Worm (Caenorhabditis elegans) whole organism, late embryonic: Measurements from ENCODE around the gene F01G10.5.

ENCODE experiments used
- K02D7.2 ChIP-seq: sonication (generic microtip); optimal IDR thresholded peaks from 2 replicates; lab custom pipeline; 2017; ENCODE audit warnings: mild to moderate bottlenecking, missing genetic modification characterization, missing compliant biosample characterization
- ahr-1 ChIP-seq: sonication (generic microtip); optimal IDR thresholded peaks from 2 replicates; lab custom pipeline; 2016; ENCODE audit warnings: missing genetic modification characterization, missing compliant biosample characterization
- ceh-18 ChIP-seq: sonication (generic microtip); optimal IDR thresholded peaks from 2 replicates; lab custom pipeline; 2016; ENCODE audit warnings: missing genetic modification characterization, missing compliant biosample characterization
- ceh-2 ChIP-seq: sonication (generic microtip); optimal IDR thresholded peaks from 2 replicates; lab custom pipeline; 2016; ENCODE audit warnings: missing genotype, missing genetic modification characterization, missing compliant biosample characterization
- ceh-31 ChIP-seq: sonication (generic microtip); optimal IDR thresholded peaks from 2 replicates; lab custom pipeline; 2016; ENCODE audit warnings: missing genetic modification characterization, missing compliant biosample characterization
- ceh-34 ChIP-seq: sonication (generic microtip); optimal IDR thresholded peaks from 2 replicates; lab custom pipeline; 2016; ENCODE audit warnings: mild to moderate bottlenecking, missing genetic modification characterization, missing compliant biosample characterization
- che-1 ChIP-seq: sonication (generic microtip); optimal IDR thresholded peaks from 2 replicates; lab custom pipeline; 2016; ENCODE audit warnings: mild to moderate bottlenecking, missing genetic modification characterization, missing compliant biosample characterization
- dmd-4 ChIP-seq: sonication (generic microtip); optimal IDR thresholded peaks from 2 replicates; lab custom pipeline; 2016; ENCODE audit warnings: borderline replicate concordance, missing genetic modification characterization, missing compliant biosample characterization
- fax-1 ChIP-seq: sonication (generic microtip); optimal IDR thresholded peaks from 2 replicates; lab custom pipeline; 2016; ENCODE audit warnings: missing genotype, missing genetic modification characterization, missing compliant biosample characterization
- fkh-6 ChIP-seq: sonication (generic microtip); optimal IDR thresholded peaks from 2 replicates; lab custom pipeline; 2016; ENCODE audit warnings: missing genetic modification characterization, missing compliant biosample characterization
- gmeb-2 ChIP-seq: sonication (generic microtip); optimal IDR thresholded peaks from 2 replicates; lab custom pipeline; 2016; ENCODE audit warnings: missing genetic modification characterization, inconsistent platforms, missing compliant biosample characterization
- hlh-30 ChIP-seq: sonication (generic microtip); optimal IDR thresholded peaks from 2 replicates; lab custom pipeline; 2017; ENCODE audit warnings: antibody characterized with exemption, missing genetic modification characterization, missing compliant biosample characterization; ENCODE audit not compliant: insufficient read depth
- hlh-6 ChIP-seq: sonication (generic microtip); optimal IDR thresholded peaks from 2 replicates; lab custom pipeline; 2016; ENCODE audit warnings: missing genotype, missing genetic modification characterization, missing compliant biosample characterization
- hlh-8 ChIP-seq: sonication (generic microtip); optimal IDR thresholded peaks from 2 replicates; lab custom pipeline; 2016; ENCODE audit warnings: missing genotype, missing genetic modification characterization, missing compliant biosample characterization
- mec-3 ChIP-seq: sonication (generic microtip); optimal IDR thresholded peaks from 2 replicates; lab custom pipeline; 2016; ENCODE audit warnings: borderline replicate concordance, missing genetic modification characterization, missing compliant biosample characterization
- nfya-1 ChIP-seq: sonication (generic microtip); optimal IDR thresholded peaks from 2 replicates; lab custom pipeline; 2017; ENCODE audit warnings: missing genetic modification characterization, mild to moderate bottlenecking, missing compliant biosample characterization, antibody characterized with exemption, moderate library complexity
- nhr-11 ChIP-seq: fragments of 150-350 bp; optimal IDR thresholded peaks from 2 replicates; lab custom pipeline; 2014; ENCODE audit warnings: missing biosample characterization, missing genetic modification characterization
- nhr-232 ChIP-seq: sonication (generic microtip); optimal IDR thresholded peaks from 2 replicates; lab custom pipeline; 2016; ENCODE audit warnings: missing genetic modification characterization, missing compliant biosample characterization
- npax-4 ChIP-seq: sonication (generic microtip); optimal IDR thresholded peaks from 2 replicates; lab custom pipeline; 2016; ENCODE audit warnings: missing genetic modification characterization, missing compliant biosample characterization
- ref-2 ChIP-seq: sonication (generic microtip); optimal IDR thresholded peaks from 2 replicates; lab custom pipeline; 2016; ENCODE audit warnings: missing genetic modification characterization, missing compliant biosample characterization
- tbx-2 ChIP-seq: sonication (generic microtip); optimal IDR thresholded peaks from 2 replicates; lab custom pipeline; 2016; ENCODE audit warnings: missing genetic modification characterization, missing compliant biosample characterization
- unc-3 ChIP-seq, 2 experiments: fragments of 200-800 bp in 1 of 2; sonication (Bioruptor generic) in 1 of 2; sonication (generic microtip) in 1 of 2; conservative IDR thresholded peaks in 1 of 2; optimal IDR thresholded peaks in 1 of 2; 2 replicates each; pipeline versions ENCODE4 v1.3.6 to Lab custom; 2016 to 2022; ENCODE audit warnings: missing compliant biosample characterization in 2 of 2, missing genetic modification characterization in 2 of 2, missing genetic modification reagents in 1 of 2
- unc-42 ChIP-seq: sonication (generic microtip); optimal IDR thresholded peaks from 2 replicates; lab custom pipeline; 2016; ENCODE audit warnings: missing genotype, missing genetic modification characterization, missing compliant biosample characterization
- unc-55 ChIP-seq: sonication (generic microtip); optimal IDR thresholded peaks from 2 replicates; lab custom pipeline; 2017; ENCODE audit warnings: missing biosample characterization, missing genetic modification reagents, missing genetic modification characterization
- unc-86 ChIP-seq: sonication (generic microtip); optimal IDR thresholded peaks from 2 replicates; lab custom pipeline; 2016; ENCODE audit warnings: missing genetic modification characterization, missing compliant biosample characterization
- zip-5 ChIP-seq: sonication (generic microtip); optimal IDR thresholded peaks from 2 replicates; lab custom pipeline; 2016; ENCODE audit warnings: missing genetic modification characterization, missing compliant biosample characterization
- ztf-16 ChIP-seq: sonication (generic microtip); optimal IDR thresholded peaks from 2 replicates; lab custom pipeline; 2017; ENCODE audit warnings: missing genetic modification characterization, missing compliant biosample characterization

The F01G10.5 gene

DNA sequence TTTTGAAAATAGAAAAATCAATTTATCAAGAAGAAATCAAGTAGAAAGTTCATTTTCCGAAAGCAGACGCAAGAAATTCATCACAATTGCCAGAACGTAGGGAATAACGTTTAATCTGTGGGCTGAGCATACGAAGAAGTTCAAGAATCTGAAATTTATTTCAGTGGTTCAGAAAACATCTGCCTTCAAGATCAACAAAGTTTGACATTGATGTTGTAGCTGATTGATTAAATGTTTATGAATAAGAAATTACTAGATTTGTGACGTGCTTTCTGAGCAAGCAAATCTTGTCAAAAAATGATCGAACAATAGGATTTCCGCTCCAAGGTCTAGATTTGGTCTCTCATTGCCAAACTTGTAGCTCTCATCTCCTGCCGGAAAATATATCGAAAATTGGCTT, 24.7 kb downstream of the F01G10.5 start, which contains the start of gene K04D7.6:
K04D7.6 (minus strand) TSS at position 101 of the 400 bp plus-strand sequence.
- no peak for TF ChIP-seq nhr-11 (tag; lab: Kevin White, UChicago)
- no peak for TF ChIP-seq npax-4 (tag; lab: Kevin White, UChicago)
- no peak for TF ChIP-seq nhr-232 (tag; lab: Kevin White, UChicago)
- no peak for TF ChIP-seq ref-2 (tag; lab: Kevin White, UChicago)
- no peak for TF ChIP-seq hlh-8 (tag; lab: Kevin White, UChicago)
- TF ChIP-seq fkh-6 (tag; lab: Kevin White, UChicago), result no peak
- no peak for TF ChIP-seq mec-3
- TF ChIP-seq hlh-6 (tag; lab: Kevin White, UChicago), result no peak

DNA sequence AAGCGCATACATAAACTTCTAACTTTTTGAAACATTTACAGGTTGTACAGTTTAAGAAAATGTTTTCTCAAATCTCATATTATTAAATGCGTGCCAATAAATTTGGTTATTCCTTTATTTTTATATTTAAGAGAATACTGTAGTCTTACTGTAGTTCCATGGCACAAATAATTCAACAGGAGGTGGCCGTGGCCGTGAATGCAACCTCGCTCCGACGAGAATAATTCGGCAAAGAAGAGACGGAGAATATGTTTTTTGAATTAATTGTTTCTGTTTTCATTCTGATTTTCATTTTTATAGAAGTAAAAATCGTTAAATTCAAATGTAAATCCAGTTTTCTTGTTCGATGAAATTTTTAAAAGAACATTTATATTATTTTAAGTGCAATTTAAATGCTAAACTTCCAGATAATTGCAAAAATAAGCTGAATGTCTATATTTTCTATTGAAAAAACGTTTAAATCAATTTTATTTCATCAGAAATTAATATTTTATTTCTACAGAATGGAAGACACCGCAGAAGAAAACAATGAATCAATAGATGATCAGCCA, 33.5 kb downstream of the F01G10.5 start, which contains the start of gene gon-4:
gon-4 (plus strand) TSS at position 501 of the 551 bp plus-strand sequence.
- TF ChIP-seq K02D7.2 (tag; lab: Kevin White, UChicago) (no peak), ceh-18 (tag; lab: Kevin White, UChicago) (no peak), ceh-2 (peak; percentile 28), ceh-31 (tag; lab: Kevin White, UChicago) (peak; percentile 19)
- TF ChIP-seq, all 69 proteins: peak for 2

DNA sequence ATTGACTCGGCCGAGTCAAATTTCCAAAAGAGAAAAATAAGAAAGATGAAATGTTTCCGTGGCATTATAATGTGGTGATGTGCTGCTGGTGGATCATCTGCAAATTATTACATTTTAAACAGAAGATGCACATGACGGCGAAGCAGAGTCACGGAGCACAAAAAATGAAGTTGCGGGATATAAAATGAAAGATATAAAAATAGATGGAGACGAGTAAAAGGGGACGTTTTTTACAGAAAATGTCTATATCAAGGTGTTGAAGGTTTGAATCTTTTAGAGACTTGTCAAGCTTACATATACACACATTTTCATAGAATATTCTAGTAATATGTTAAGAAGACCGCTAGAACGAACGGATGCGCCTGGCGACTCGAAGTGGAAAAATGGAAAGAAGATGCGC, 36.5 kb downstream of the F01G10.5 start, which contains the start of gene ptrg-1:
ptrg-1 (minus strand) TSS at position 101 of the 400 bp plus-strand sequence.
- no peak for TF ChIP-seq ahr-1 (tag; lab: Kevin White, UChicago)

- TF ChIP-seq unc-42 (tag; lab: Kevin White, UChicago) (peak; percentile 82), ahr-1 (tag; lab: Kevin White, UChicago) (no peak), unc-86 (tag; lab: Kevin White, UChicago) (no peak)
- TF ChIP-seq, all 69 proteins: peak for 1
Measured at ce11 chrIV:10191498-10191897, 39.4 kb downstream of the F01G10.5 start.

DNA sequence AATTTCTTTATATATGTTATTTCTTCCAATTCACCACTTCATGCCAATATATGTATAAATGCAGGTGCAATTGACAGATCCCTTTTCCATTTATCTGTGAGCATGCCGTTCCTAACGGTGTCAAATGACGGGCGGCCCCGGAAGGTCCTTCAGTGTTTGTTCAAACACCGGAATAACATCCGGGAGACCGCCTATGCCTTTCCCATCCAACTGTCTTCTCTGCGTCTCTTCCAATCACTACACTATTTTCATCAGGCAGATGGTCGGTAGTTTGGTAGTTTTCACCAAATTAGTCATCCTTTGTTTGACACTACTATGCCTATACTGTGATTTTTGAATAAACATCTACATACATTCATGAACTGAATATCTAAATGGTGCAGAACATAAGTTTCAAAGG, 40.3 kb downstream of the F01G10.5 start:
- TF ChIP-seq ahr-1 (tag; lab: Kevin White, UChicago) (no peak), npax-4 (tag; lab: Kevin White, UChicago) (no peak), che-1 (tag; lab: Kevin White, UChicago) (no peak), dmd-4 (tag; lab: Kevin White, UChicago) (no peak), ceh-34 (tag; lab: Kevin White, UChicago) (peak; percentile 52), fax-1 (no peak)

DNA sequence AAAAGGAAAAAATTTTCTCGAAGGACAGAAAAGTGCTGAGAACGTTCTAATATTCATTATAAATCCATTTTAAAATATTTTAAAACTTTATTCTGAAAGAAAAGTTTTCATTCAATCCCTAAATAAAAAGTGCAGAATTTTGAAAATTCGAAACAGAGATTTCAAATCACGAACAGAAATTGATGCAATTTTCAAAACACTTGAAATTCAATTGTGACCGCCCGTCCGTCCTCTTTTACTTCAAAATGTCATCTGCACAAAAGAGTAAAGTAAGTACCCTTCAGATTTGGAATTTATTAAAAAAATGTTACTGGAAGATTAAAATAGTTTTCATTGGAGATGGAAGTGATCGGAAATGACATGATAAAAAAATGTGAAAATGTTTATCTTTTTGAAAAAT, 42.4 kb downstream of the F01G10.5 start:
- TF ChIP-seq unc-42 (tag; lab: Kevin White, UChicago) (peak; percentile 34), zip-5 (tag; lab: Kevin White, UChicago) (no peak)

DNA sequence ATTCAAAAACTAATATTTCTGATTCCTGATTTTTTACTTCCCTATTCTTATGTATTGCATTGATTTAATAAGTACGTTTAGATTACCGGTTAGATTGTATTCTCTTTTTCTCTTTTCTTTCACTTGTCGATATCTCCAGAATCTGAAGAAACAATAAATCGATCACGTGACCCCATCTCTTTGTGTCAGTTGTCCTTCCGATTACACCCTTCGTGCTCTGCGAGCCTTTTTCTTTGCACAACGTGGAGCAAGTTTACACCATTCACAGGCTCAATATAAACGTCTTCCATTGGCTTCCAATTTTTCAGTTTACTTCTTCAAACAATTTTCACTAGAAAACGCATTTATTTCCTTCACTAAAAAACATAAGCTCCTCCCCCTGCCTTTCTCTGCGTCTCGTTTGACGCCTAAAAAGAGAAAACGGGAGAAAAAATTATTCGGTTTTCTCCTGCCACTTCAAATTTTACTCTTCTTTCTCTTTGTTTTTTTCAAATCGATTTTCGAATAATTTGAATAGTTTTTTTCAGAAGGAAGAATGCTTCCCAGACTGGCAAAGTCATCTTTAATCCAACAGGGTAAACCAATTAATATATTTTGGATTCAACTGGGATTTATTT, 50.6 kb downstream of the F01G10.5 start, which contains the start of gene gta-1:
gta-1 (plus strand) TSS at position 528 of the 617 bp plus-strand sequence.
- no peak for TF ChIP-seq ztf-16 (tag; lab: Kevin White, UChicago)
- peak; percentile 83 for TF ChIP-seq hlh-30 (tag; lab: Kevin White, UChicago)
- peak; percentile 70 for TF ChIP-seq unc-55 (GFP tag; lab: Kevin White, UChicago)
- no peak for TF ChIP-seq nfya-1
- TF ChIP-seq tbx-2 (tag; lab: Kevin White, UChicago), result no peak
- TF ChIP-seq unc-3 (GFP tag; conservative IDR thresholded peaks at IDR 0.05; lab: Robert Waterston, UW), result no peak
- no peak for TF ChIP-seq unc-3 (tag; optimal IDR thresholded peaks at IDR 0.05; lab: Kevin White, UChicago)
- no peak for TF ChIP-seq gmeb-2
- TF ChIP-seq, all 69 proteins: peak for 2
